Fruit fly (Drosophila melanogaster) whole organism, prepupa: ENCODE results near the gene alpha-Man-Ib.

Source experiments
- Blimp-1 ChIP-seq: fragments of 200-800 bp; sonication (Bioruptor generic); optimal IDR thresholded peaks from 3 replicates; lab custom pipeline; 2017; ENCODE audit warnings: missing biosample characterization, missing genetic modification characterization, mild to moderate bottlenecking, moderate library complexity, missing genetic modification reagents
- CG10669 ChIP-seq: fragments of 200-800 bp; sonication (Bioruptor generic); optimal IDR thresholded peaks from 3 replicates; lab custom pipeline; 2018; ENCODE audit warnings: missing biosample characterization, mild to moderate bottlenecking, missing genetic modification characterization, moderate library complexity
- CG11762 ChIP-seq: fragments of 200-800 bp; sonication (Bioruptor generic); optimal IDR thresholded peaks from 3 replicates; lab custom pipeline; 2016; ENCODE audit warnings: missing biosample characterization, missing genetic modification characterization; ENCODE audit not compliant: insufficient read depth
- CG11902 ChIP-seq: fragments of 200-800 bp; sonication (Bioruptor generic); optimal IDR thresholded peaks from 3 replicates; lab custom pipeline; 2016; ENCODE audit warnings: missing biosample characterization, missing genetic modification characterization
- CG9139 ChIP-seq: fragments of 200-800 bp; sonication (Bioruptor generic); optimal IDR thresholded peaks from 3 replicates; lab custom pipeline; 2017; ENCODE audit warnings: missing biosample characterization, mild to moderate bottlenecking, missing genetic modification characterization
- Hr38 ChIP-seq: sonication (Bioruptor generic); optimal IDR thresholded peaks from 2 replicates; lab custom pipeline; 2016; ENCODE audit warnings: missing biosample characterization, missing genetic modification characterization
- OdsH ChIP-seq: fragments of 200-800 bp; sonication (Bioruptor generic); optimal IDR thresholded peaks from 3 replicates; lab custom pipeline; 2016; ENCODE audit warnings: missing biosample characterization, missing genetic modification characterization
- achi ChIP-seq: fragments of 200-800 bp; sonication (Bioruptor generic); optimal IDR thresholded peaks from 3 replicates; lab custom pipeline; 2016; ENCODE audit warnings: missing biosample characterization, missing genetic modification characterization
- svp ChIP-seq: fragments of 200-800 bp; sonication (Bioruptor generic); peaks from one replicate; lab custom pipeline; 2016; ENCODE audit warnings: missing biosample characterization, missing genetic modification characterization
- topi ChIP-seq: fragments of 200-800 bp; sonication (Bioruptor generic); optimal IDR thresholded peaks from 3 replicates; lab custom pipeline; 2016; ENCODE audit warnings: missing biosample characterization, missing genetic modification characterization

DNA sequence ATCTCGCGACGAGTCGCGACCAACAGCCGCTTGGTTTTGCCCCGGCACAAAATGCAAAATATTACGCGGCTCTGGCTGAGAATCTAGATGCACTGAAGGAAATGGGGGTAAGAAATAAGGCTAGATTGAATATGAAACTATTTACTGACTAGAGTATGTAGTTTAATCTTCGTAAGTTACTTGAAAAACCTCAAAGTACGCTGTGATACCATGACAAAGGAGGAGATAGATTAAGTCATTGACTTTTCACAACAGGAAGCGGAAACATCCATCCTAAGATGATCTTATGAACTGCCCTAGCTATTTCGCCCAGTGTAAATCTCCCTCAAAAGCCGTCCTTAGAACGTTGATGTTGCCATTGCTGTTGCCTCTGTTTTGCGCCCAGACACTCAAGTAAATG, 18.5 kb downstream of the alpha-Man-Ib start:
- TF ChIP-seq Blimp-1 (no peak), OdsH (peak; percentile 54), svp (GFP tag; lab: Kevin White, UChicago) (no peak), CG11902 (GFP tag; lab: Kevin White, UChicago) (no peak), achi (peak; percentile 68), CG9139 (GFP tag; lab: Kevin White, UChicago) (peak; percentile 52), topi (GFP tag; lab: Kevin White, UChicago) (peak; percentile 8), CG10669 (peak; percentile 71), Hr38 (GFP tag; lab: Kevin White, UChicago) (no peak), CG11762 (GFP tag; lab: Kevin White, UChicago) (peak; percentile 40)
